Worm (Caenorhabditis elegans) whole organism, L1 larva: ENCODE data around the gene got-2.2.

Experiments
- C16A3.4 ChIP-seq: fragments of 150-350 bp; optimal IDR thresholded peaks from 2 replicates; lab custom pipeline; 2014; ENCODE audit warnings: missing biosample characterization, missing genetic modification characterization
- C34B4.2 ChIP-seq: sonication (generic microtip); optimal IDR thresholded peaks from 2 replicates; lab custom pipeline; 2017; ENCODE audit warnings: mild to moderate bottlenecking, missing genetic modification characterization, missing compliant biosample characterization
- Y116A8C.19 ChIP-seq: sonication (generic microtip); optimal IDR thresholded peaks from 2 replicates; lab custom pipeline; 2016; ENCODE audit warnings: missing compliant biosample characterization, missing genetic modification characterization, borderline replicate concordance
- alr-1 ChIP-seq: fragments of 200-800 bp; sonication (Bioruptor generic); optimal IDR thresholded peaks from 2 replicates; lab custom pipeline; 2018; ENCODE audit warnings: borderline replicate concordance, mild to moderate bottlenecking, missing genetic modification characterization, missing compliant biosample characterization
- aly-2 ChIP-seq: fragments of 150-350 bp; optimal IDR thresholded peaks from 2 replicates; lab custom pipeline; 2014; ENCODE audit warnings: missing biosample characterization, missing genetic modification characterization
- ceh-63 ChIP-seq: fragments of 200-800 bp; sonication (Bioruptor generic); optimal IDR thresholded peaks from 2 replicates; lab custom pipeline; 2018; ENCODE audit warnings: mild to moderate bottlenecking, missing genetic modification characterization, missing compliant biosample characterization
- ceh-82 ChIP-seq, 3 experiments: fragments of 150-350 bp in 1 of 3; sonication (generic microtip) in 2 of 3; optimal IDR thresholded peaks; 2 replicates each; lab custom pipeline; 2014 to 2017; ENCODE audit warnings: missing biosample characterization in 3 of 3, missing genetic modification characterization in 3 of 3
- ces-1 ChIP-seq: fragments of 150-350 bp; optimal IDR thresholded peaks from 2 replicates; lab custom pipeline; 2014; ENCODE audit warnings: missing biosample characterization, missing genetic modification reagents, missing genetic modification characterization
- efl-1 ChIP-seq, 4 experiments: fragments of 150-350 bp; optimal IDR thresholded peaks in 3 of 4; peaks in 1 of 4; 1 replicate in 1 of 4; 2 replicates in 3 of 4; lab custom pipeline; 2014; ENCODE audit warnings: missing biosample characterization in 2 of 4, missing genetic modification characterization in 2 of 4, missing genetic modification reagents in 2 of 4
- efl-3 ChIP-seq: fragments of 200-800 bp; sonication (Bioruptor generic); optimal IDR thresholded peaks from 2 replicates; lab custom pipeline; 2018; ENCODE audit warnings: mild to moderate bottlenecking, missing genetic modification characterization, missing compliant biosample characterization
- egl-13 ChIP-seq: sonication (generic microtip); optimal IDR thresholded peaks from 2 replicates; lab custom pipeline; 2016; ENCODE audit warnings: missing genotype, missing genetic modification reagents, missing genetic modification characterization, missing compliant biosample characterization
- elt-3 ChIP-seq, 6 experiments: fragments of 150-350 bp in 1 of 6; sonication (generic microtip); optimal IDR thresholded peaks; 2 replicates each; lab custom pipeline; 2017 to 2018; ENCODE audit warnings: missing biosample characterization in 6 of 6, missing genetic modification characterization in 6 of 6, inconsistent platforms in 1 of 6
- ets-5 ChIP-seq: fragments of 200-800 bp; sonication (Bioruptor generic); IDR thresholded peaks from 2 replicates; pipeline ENCODE4 v1.3.6; 2022; ENCODE audit warnings: missing genetic modification characterization, missing compliant biosample characterization
- fos-1 ChIP-seq: fragments of 150-350 bp; optimal IDR thresholded peaks from 2 replicates; lab custom pipeline; 2014; ENCODE audit warnings: missing biosample characterization, missing genetic modification characterization
- hlh-17 ChIP-seq: fragments of 200-800 bp; sonication (Bioruptor generic); optimal IDR thresholded peaks from 2 replicates; lab custom pipeline; 2018; ENCODE audit warnings: missing genetic modification characterization, mild to moderate bottlenecking, missing compliant biosample characterization, moderate library complexity, borderline replicate concordance
- hlh-4 ChIP-seq: sonication (generic microtip); optimal IDR thresholded peaks from 2 replicates; lab custom pipeline; 2016; ENCODE audit warnings: mild to moderate bottlenecking, missing genetic modification characterization, missing compliant biosample characterization
- irx-1 ChIP-seq: sonication (generic microtip); optimal IDR thresholded peaks from 2 replicates; lab custom pipeline; 2016; ENCODE audit warnings: missing genetic modification characterization, missing compliant biosample characterization
- jun-1 ChIP-seq: fragments of 150-350 bp; optimal IDR thresholded peaks from 2 replicates; lab custom pipeline; 2014; ENCODE audit warnings: missing biosample characterization, missing genetic modification reagents, missing genetic modification characterization
- lin-13 ChIP-seq: fragments of 150-350 bp; optimal IDR thresholded peaks from 2 replicates; lab custom pipeline; 2014; ENCODE audit warnings: missing biosample characterization, missing genetic modification reagents, missing genetic modification characterization
- lin-14 ChIP-seq: fragments of 200-800 bp; sonication (Bioruptor generic); optimal IDR thresholded peaks from 2 replicates; lab custom pipeline; 2018; ENCODE audit warnings: mild to moderate bottlenecking, missing genetic modification characterization, moderate library complexity, missing compliant biosample characterization
- lin-35 ChIP-seq, 2 experiments: fragments of 150-350 bp; optimal IDR thresholded peaks; 2 replicates each; lab custom pipeline; 2014; ENCODE audit warnings: missing biosample characterization in 2 of 2, missing genetic modification characterization in 2 of 2, missing genetic modification reagents in 2 of 2
- lin-39 ChIP-seq: fragments of 150-350 bp; optimal IDR thresholded peaks from 2 replicates; lab custom pipeline; 2014; ENCODE audit warnings: missing biosample characterization, missing genetic modification reagents, missing genetic modification characterization
- lsy-2 ChIP-seq, 2 experiments: fragments of 150-350 bp; optimal IDR thresholded peaks; 2 replicates each; lab custom pipeline; 2014; ENCODE audit warnings: missing biosample characterization in 2 of 2, missing genetic modification characterization in 2 of 2
- mdl-1 ChIP-seq, 2 experiments: fragments of 150-350 bp; optimal IDR thresholded peaks; 2 replicates each; lab custom pipeline; 2014 to 2017; ENCODE audit warnings: missing biosample characterization in 2 of 2, missing genetic modification characterization in 2 of 2, inconsistent platforms in 1 of 2
- mep-1 ChIP-seq: fragments of 150-350 bp; optimal IDR thresholded peaks from 2 replicates; lab custom pipeline; 2014; ENCODE audit warnings: missing biosample characterization, missing genetic modification characterization
- nhr-11 ChIP-seq: fragments of 150-350 bp; optimal IDR thresholded peaks from 2 replicates; lab custom pipeline; 2014; ENCODE audit warnings: missing biosample characterization, missing genetic modification characterization
- nhr-12 ChIP-seq: sonication (generic microtip); optimal IDR thresholded peaks from 2 replicates; lab custom pipeline; 2017; ENCODE audit warnings: missing biosample characterization, missing genetic modification characterization
- nhr-20 ChIP-seq: sonication (generic microtip); optimal IDR thresholded peaks from 2 replicates; lab custom pipeline; 2016; ENCODE audit warnings: mild to moderate bottlenecking, missing genetic modification characterization, missing compliant biosample characterization
- nhr-28 ChIP-seq: fragments of 150-350 bp; optimal IDR thresholded peaks from 2 replicates; lab custom pipeline; 2014; ENCODE audit warnings: missing biosample characterization, missing genetic modification characterization
- nhr-47 ChIP-seq: sonication (generic microtip); optimal IDR thresholded peaks from 2 replicates; lab custom pipeline; 2016; ENCODE audit warnings: mild to moderate bottlenecking, missing genetic modification characterization, moderate library complexity, missing compliant biosample characterization
- nhr-71 ChIP-seq: sonication (generic microtip); optimal IDR thresholded peaks from 2 replicates; lab custom pipeline; 2016; ENCODE audit warnings: mild to moderate bottlenecking, missing genetic modification characterization, moderate library complexity, missing compliant biosample characterization
- pag-3 ChIP-seq: sonication (generic microtip); optimal IDR thresholded peaks from 2 replicates; lab custom pipeline; 2017; ENCODE audit warnings: missing genetic modification characterization, mild to moderate bottlenecking, missing compliant biosample characterization, antibody characterized with exemption, borderline replicate concordance; ENCODE audit not compliant: insufficient read depth
- pax-3 ChIP-seq: fragments of 200-800 bp; sonication (Bioruptor generic); optimal IDR thresholded peaks from 2 replicates; lab custom pipeline; 2018; ENCODE audit warnings: mild to moderate bottlenecking, missing genetic modification characterization, moderate library complexity, missing compliant biosample characterization
- pqm-1 ChIP-seq: sonication (generic microtip); optimal IDR thresholded peaks from 3 replicates; lab custom pipeline; 2017; ENCODE audit warnings: missing biosample characterization, missing genetic modification characterization
- skn-1 ChIP-seq: fragments of 150-350 bp; optimal IDR thresholded peaks from 2 replicates; lab custom pipeline; 2014; ENCODE audit warnings: missing biosample characterization, missing genetic modification characterization
- snpc-4 ChIP-seq: fragments of 150-350 bp; optimal IDR thresholded peaks from 2 replicates; lab custom pipeline; 2014; ENCODE audit warnings: missing biosample characterization, missing genetic modification characterization
- snu-23 ChIP-seq: sonication (generic microtip); optimal IDR thresholded peaks from 2 replicates; lab custom pipeline; 2016; ENCODE audit warnings: missing genetic modification characterization, missing compliant biosample characterization
- sptf-1 ChIP-seq: fragments of 150-350 bp; optimal IDR thresholded peaks from 2 replicates; lab custom pipeline; 2014; ENCODE audit warnings: missing biosample characterization, missing genetic modification characterization
- sup-37 ChIP-seq: fragments of 200-800 bp; sonication (Bioruptor generic); optimal IDR thresholded peaks from 2 replicates; lab custom pipeline; 2018; ENCODE audit warnings: mild to moderate bottlenecking, missing genetic modification characterization, missing compliant biosample characterization
- swsn-7 ChIP-seq: sonication (generic microtip); optimal IDR thresholded peaks from 2 replicates; lab custom pipeline; 2016; ENCODE audit warnings: missing genetic modification characterization, missing compliant biosample characterization
- tbx-2 ChIP-seq: sonication (generic microtip); optimal IDR thresholded peaks from 2 replicates; lab custom pipeline; 2016; ENCODE audit warnings: missing genetic modification characterization, missing compliant biosample characterization
- unc-130 ChIP-seq: fragments of 150-350 bp; optimal IDR thresholded peaks from 2 replicates; lab custom pipeline; 2017; ENCODE audit warnings: missing biosample characterization, missing genetic modification characterization, inconsistent platforms
- unc-30 ChIP-seq: sonication (generic microtip); optimal IDR thresholded peaks from 2 replicates; lab custom pipeline; 2017; ENCODE audit warnings: missing biosample characterization, missing genetic modification characterization
- unc-86 ChIP-seq: sonication (generic microtip); optimal IDR thresholded peaks from 2 replicates; lab custom pipeline; 2016; ENCODE audit warnings: missing genetic modification characterization, missing compliant biosample characterization
- unc-98 ChIP-seq: fragments of 200-800 bp; sonication (Bioruptor generic); IDR thresholded peaks from 2 replicates; pipeline ENCODE4 v1.3.6; 2022; ENCODE audit warnings: missing genetic modification characterization, missing compliant biosample characterization
- xbp-1 ChIP-seq: sonication (generic microtip); optimal IDR thresholded peaks from 2 replicates; lab custom pipeline; 2016; ENCODE audit warnings: missing genetic modification characterization, missing compliant biosample characterization
- zag-1 ChIP-seq: fragments of 150-350 bp; optimal IDR thresholded peaks from 2 replicates; lab custom pipeline; 2014; ENCODE audit warnings: missing biosample characterization, missing genetic modification characterization
- ztf-11 ChIP-seq, 2 experiments: sonication (generic microtip); optimal IDR thresholded peaks; 2 replicates each; lab custom pipeline; 2016 to 2017; ENCODE audit warnings: missing genetic modification characterization in 2 of 2, missing biosample characterization in 1 of 2, missing compliant biosample characterization in 1 of 2

got-2.2 gene

ce11 chrX:6259081-6259480 is 18.3 kb downstream of the got-2.2 start (continued):
- TF ChIP-seq hlh-4 (no peak), unc-30 (tag; lab: Kevin White, UChicago) (no peak), swsn-7 (tag; lab: Kevin White, UChicago) (no peak), lin-13 (GFP tag; lab: Kevin White, UChicago) (no peak), elt-3 (tag; optimal IDR thresholded peaks at IDR 0.05; lab: Kevin White, UChicago) (no peak), lin-14 (peak; percentile 51), unc-98 (GFP tag; lab: Robert Waterston, UW) (no peak), sptf-1 (tag; lab: Kevin White, UChicago) (no peak), ztf-11 (tag; optimal IDR thresholded peaks at IDR 0.05; lab: Kevin White, UChicago) (peak in 1 of 2 experiments; percentile 87), ces-1 (GFP tag; lab: Kevin White, UChicago) (no peak), irx-1 (tag; lab: Kevin White, UChicago) (no peak), nhr-12 (no peak), nhr-71 (tag; lab: Kevin White, UChicago) (peak; percentile 67), tbx-2 (tag; lab: Kevin White, UChicago) (peak; percentile 47), egl-13 (tag; lab: Kevin White, UChicago) (no peak), aly-2 (tag; lab: Kevin White, UChicago) (no peak), pax-3 (tag; lab: Kevin White, UChicago) (no peak), jun-1 (no peak), efl-1 (optimal IDR thresholded peaks at IDR 0.05; lab: Kevin White, UChicago) (no peak), efl-1 (GFP tag; optimal IDR thresholded peaks at IDR 0.05 in 1 of 2; lab: Kevin White, UChicago) (no peak), mdl-1 (tag; optimal IDR thresholded peaks at IDR 0.05; lab: Kevin White, UChicago) (no peak), Y116A8C.19 (tag; lab: Kevin White, UChicago) (no peak)

ce11 chrX:6263194-6263698 is 22.5 kb downstream of the got-2.2 start, which contains the start of gene W05H9.4:
Gene W05H9.4, plus strand, starts transcription at chrX:6263648.
- TF ChIP-seq snu-23 (GFP tag; lab: Kevin White, UChicago) (peak; percentile 40), skn-1 (tag; lab: Kevin White, UChicago) (no peak), efl-3 (no peak), efl-1 (optimal IDR thresholded peaks at IDR 0.05; lab: Kevin White, UChicago) (no peak), efl-1 (GFP tag; optimal IDR thresholded peaks at IDR 0.05 in 1 of 2; lab: Kevin White, UChicago) (peak; percentile 1 to 14), lin-14 (peak; percentile 86), ceh-82 (tag; optimal IDR thresholded peaks at IDR 0.05; lab: Kevin White, UChicago) (peak in 1 of 3 experiments; percentile 18), xbp-1 (peak; percentile 12), fos-1 (tag; lab: Kevin White, UChicago) (no peak), nhr-71 (tag; lab: Kevin White, UChicago) (peak; percentile 30), ceh-63 (GFP tag; lab: Kevin White, UChicago) (no peak), Y116A8C.19 (tag; lab: Kevin White, UChicago) (no peak), mep-1 (tag; lab: Kevin White, UChicago) (peak; percentile 34), ces-1 (GFP tag; lab: Kevin White, UChicago) (no peak), nhr-47 (tag; lab: Kevin White, UChicago) (peak; percentile 10), C16A3.4 (tag; lab: Kevin White, UChicago) (no peak), nhr-11 (no peak), C34B4.2 (tag; lab: Kevin White, UChicago) (no peak), pqm-1 (tag; lab: Kevin White, UChicago) (no peak), ztf-11 (tag; optimal IDR thresholded peaks at IDR 0.05; lab: Kevin White, UChicago) (peak in 1 of 2 experiments; percentile 59), nhr-20 (tag; lab: Kevin White, UChicago) (peak; percentile 4), sup-37 (GFP tag; lab: Kevin White, UChicago) (no peak), egl-13 (tag; lab: Kevin White, UChicago) (peak; percentile 22), hlh-4 (no peak), lin-39 (tag; lab: Kevin White, UChicago) (no peak), unc-130 (tag; lab: Kevin White, UChicago) (no peak), nhr-28 (no peak), ets-5 (GFP tag; lab: Robert Waterston, UW) (no peak), elt-3 (tag; optimal IDR thresholded peaks at IDR 0.05; lab: Kevin White, UChicago) (no peak), sptf-1 (tag; lab: Kevin White, UChicago) (no peak), unc-86 (tag; lab: Kevin White, UChicago) (peak; percentile 40), zag-1 (tag; lab: Kevin White, UChicago) (no peak), pag-3 (tag; lab: Kevin White, UChicago) (no peak), hlh-17 (GFP tag; lab: Kevin White, UChicago) (no peak), alr-1 (tag; lab: Kevin White, UChicago) (no peak), lin-35 (GFP tag; optimal IDR thresholded peaks at IDR 0.05; lab: Kevin White, UChicago) (peak in 1 of 2 experiments; percentile 23), snpc-4 (peak; percentile 15), lsy-2 (tag; optimal IDR thresholded peaks at IDR 0.05; lab: Kevin White, UChicago) (peak in 1 of 2 experiments; percentile 12)
